Fruit fly (Drosophila melanogaster): ENCODE results near the gene CG42717.

The CG42717 gene

dm6 chr3L:16048086-16048485, 15.1 kb upstream of the CG42717 start (continued):
- TF ChIP-seq scrt (GFP tag; optimal IDR thresholded peaks at IDR 0.05) (peak; percentile 36), CG12744 (GFP tag; optimal IDR thresholded peaks at IDR 0.05) (peak; percentile 42), pfk (GFP tag; optimal IDR thresholded peaks at IDR 0.05) (no peak), lilli (GFP tag; optimal IDR thresholded peaks at IDR 0.05) (peak; percentile 70), CG7745 (tag; optimal IDR thresholded peaks at IDR 0.05) (no peak), Usf (GFP tag; optimal IDR thresholded peaks at IDR 0.05) (no peak), CG32767 (GFP tag; IDR thresholded peaks at IDR 0.05) (peak; percentile 34), vfl (GFP tag; optimal IDR thresholded peaks at IDR 0.05) (no peak), ro (GFP tag; IDR thresholded peaks at IDR 0.05) (no peak), dimm (GFP tag; IDR thresholded peaks at IDR 0.05) (no peak), toy (GFP tag; IDR thresholded peaks at IDR 0.05) (0 out of 2 replicates have a peak, but pooled peaks have one; percentile 6), CG10654 (GFP tag; optimal IDR thresholded peaks at IDR 0.05) (no peak), ftz-f1 (GFP tag; optimal IDR thresholded peaks at IDR 0.05) (no peak), Gsc (GFP tag; IDR thresholded peaks at IDR 0.05) (no peak), crp (GFP tag; optimal IDR thresholded peaks at IDR 0.05) (no peak), Meics (GFP tag; optimal IDR thresholded peaks at IDR 0.05) (peak; percentile 55), tup (GFP tag; optimal IDR thresholded peaks at IDR 0.05) (no peak), Deaf1 (tag; optimal IDR thresholded peaks at IDR 0.05) (peak; percentile 4), Sry-δ (GFP tag; optimal IDR thresholded peaks at IDR 0.05) (no peak), CG3847 (GFP tag; IDR thresholded peaks at IDR 0.05) (0 out of 2 replicates have a peak, but pooled peaks have one; percentile 45), CG10366 (GFP tag; IDR thresholded peaks at IDR 0.05) (peak; percentile 41), hkb (optimal IDR thresholded peaks at IDR 0.05) (no peak), hkb (GFP tag; IDR thresholded peaks at IDR 0.05) (peak; percentile 56), CG7928 (GFP tag; optimal IDR thresholded peaks at IDR 0.05) (no peak), pb (GFP tag; optimal IDR thresholded peaks at IDR 0.05) (peak; percentile 9), CG18011 (GFP tag; optimal IDR thresholded peaks at IDR 0.05) (peak; percentile 8), Hr39 (optimal IDR thresholded peaks at IDR 0.05) (no peak), Neu2 (GFP tag; optimal IDR thresholded peaks at IDR 0.05; ENCODE audit: borderline replicate concordance) (no peak), CG12236 (GFP tag; optimal IDR thresholded peaks at IDR 0.05) (no peak), CG14050 (GFP tag; IDR thresholded peaks at IDR 0.05) (peak; percentile 25; the same call in 1 of the 3 replicates), CG9876 (GFP tag; optimal IDR thresholded peaks at IDR 0.05) (no peak), gem (tag; optimal IDR thresholded peaks at IDR 0.05) (peak; percentile 56), CG5953 (GFP tag; IDR thresholded peaks at IDR 0.05) (no peak), chinmo (GFP tag; IDR thresholded peaks at IDR 0.05; ENCODE audit: partially characterized antibody) (no peak), CG14965 (GFP tag; optimal IDR thresholded peaks at IDR 0.05; ENCODE audit: borderline replicate concordance) (no peak), stc (GFP tag; IDR thresholded peaks at IDR 0.05) (peak; percentile 26; the same call in 1 of the 2 replicates), Hmx (GFP tag; optimal IDR thresholded peaks at IDR 0.05) (no peak), CG18619 (GFP tag; optimal IDR thresholded peaks at IDR 0.05) (peak; percentile 10), ttk (GFP tag; IDR thresholded peaks at IDR 0.05) (0 out of 2 replicates have a peak, but pooled peaks have one; percentile 20), CG9609 (GFP tag; optimal IDR thresholded peaks at IDR 0.05) (peak; percentile 30), crc (GFP tag; optimal IDR thresholded peaks at IDR 0.05) (peak; percentile 7), twi (tag; optimal IDR thresholded peaks at IDR 0.05) (no peak), z (GFP tag; IDR thresholded peaks at IDR 0.05) (no peak), CG18476 (GFP tag; optimal IDR thresholded peaks at IDR 0.05) (peak; percentile 19), CG17328 (GFP tag; IDR thresholded peaks at IDR 0.05) (peak; percentile 21; the same call in 1 of the 2 replicates), fru (optimal IDR thresholded peaks at IDR 0.05) (no peak), dati (GFP tag; IDR thresholded peaks at IDR 0.05) (no peak), maf-S (GFP tag; optimal IDR thresholded peaks at IDR 0.05) (peak; percentile 8), CG8924 (tag; optimal IDR thresholded peaks at IDR 0.05) (peak; percentile 45), pita (GFP tag; optimal IDR thresholded peaks at IDR 0.05) (no peak), tna (GFP tag; IDR thresholded peaks at IDR 0.05; ENCODE audit: partially characterized antibody) (no peak), cg (GFP tag; optimal IDR thresholded peaks at IDR 0.05) (no peak), Dip3 (GFP tag; optimal IDR thresholded peaks at IDR 0.05) (peak; percentile 49)

Data from whole organism, embryonic.